Fruit fly (Drosophila melanogaster) whole organism, prepupa: ENCODE data around the gene slow.

Experiments
- CG10631 ChIP-seq: fragments of 200-800 bp; sonication (Bioruptor generic); optimal IDR thresholded peaks from 2 replicates; lab custom pipeline; 2016; ENCODE audit warnings: missing biosample characterization, missing genetic modification characterization
- CG10669 ChIP-seq: fragments of 200-800 bp; sonication (Bioruptor generic); optimal IDR thresholded peaks from 3 replicates; lab custom pipeline; 2018; ENCODE audit warnings: missing biosample characterization, mild to moderate bottlenecking, missing genetic modification characterization, moderate library complexity
- CG11294 ChIP-seq: fragments of 200-800 bp; sonication (Bioruptor generic); IDR thresholded peaks from 2 replicates; pipeline ENCODE4 v1.3.6; 2022; ENCODE audit warnings: missing biosample characterization, missing genetic modification characterization
- CG11762 ChIP-seq: fragments of 200-800 bp; sonication (Bioruptor generic); optimal IDR thresholded peaks from 3 replicates; lab custom pipeline; 2016; ENCODE audit warnings: missing biosample characterization, missing genetic modification characterization; ENCODE audit not compliant: insufficient read depth
- CG11902 ChIP-seq: fragments of 200-800 bp; sonication (Bioruptor generic); optimal IDR thresholded peaks from 3 replicates; lab custom pipeline; 2016; ENCODE audit warnings: missing biosample characterization, missing genetic modification characterization
- CG15336 ChIP-seq: fragments of 200-800 bp; sonication (Bioruptor generic); IDR thresholded peaks from 2 replicates; pipeline ENCODE4 v1.3.6; 2022; ENCODE audit warnings: missing biosample characterization, missing genetic modification characterization
- CG16779 ChIP-seq: fragments of 200-800 bp; sonication (Bioruptor generic); optimal IDR thresholded peaks from 3 replicates; lab custom pipeline; 2017; ENCODE audit warnings: missing biosample characterization, mild to moderate bottlenecking, missing genetic modification characterization
- CG3032 ChIP-seq: fragments of 200-800 bp; optimal IDR thresholded peaks from 2 replicates; lab custom pipeline; 2019; ENCODE audit warnings: missing biosample characterization, mild to moderate bottlenecking, missing genetic modification characterization, moderate library complexity
- CG32006 ChIP-seq: fragments of 200-800 bp; sonication (Bioruptor generic); optimal IDR thresholded peaks from 3 replicates; lab custom pipeline; 2017; ENCODE audit warnings: missing biosample characterization, mild to moderate bottlenecking, missing genetic modification characterization
- CG3919 ChIP-seq: fragments of 200-800 bp; sonication (Bioruptor generic); optimal IDR thresholded peaks from 3 replicates; lab custom pipeline; 2016; ENCODE audit warnings: missing biosample characterization, missing genetic modification characterization
- CG4318 ChIP-seq: fragments of 200-800 bp; sonication (Bioruptor generic); optimal IDR thresholded peaks from 3 replicates; lab custom pipeline; 2017; ENCODE audit warnings: missing biosample characterization, mild to moderate bottlenecking, missing genetic modification characterization
- CG6163 ChIP-seq: fragments of 200-800 bp; sonication (Bioruptor generic); IDR thresholded peaks from 3 replicates; pipeline ENCODE4 v1.3.6; 2022; ENCODE audit warnings: missing biosample characterization, missing genetic modification characterization
- CG6276 ChIP-seq: fragments of 200-800 bp; sonication (Bioruptor generic); optimal IDR thresholded peaks from 2 replicates; lab custom pipeline; 2017; ENCODE audit warnings: missing biosample characterization, mild to moderate bottlenecking, missing genetic modification characterization
- CG6808 ChIP-seq: fragments of 200-800 bp; sonication (Bioruptor generic); optimal IDR thresholded peaks from 3 replicates; lab custom pipeline; 2017; ENCODE audit warnings: missing biosample characterization, missing genetic modification characterization, mild to moderate bottlenecking, moderate library complexity, missing genetic modification reagents
- CG6854 ChIP-seq: fragments of 200-800 bp; sonication (Bioruptor generic); optimal IDR thresholded peaks from 2 replicates; lab custom pipeline; 2017; ENCODE audit warnings: missing biosample characterization, mild to moderate bottlenecking, missing genetic modification characterization
- CG7368 ChIP-seq: fragments of 200-800 bp; sonication (Bioruptor generic); optimal IDR thresholded peaks from 3 replicates; lab custom pipeline; 2016; ENCODE audit warnings: missing biosample characterization, missing genetic modification characterization
- CG8119 ChIP-seq: fragments of 200-800 bp; sonication (Bioruptor generic); IDR thresholded peaks from 3 replicates; pipeline ENCODE4 v1.3.6; 2022; ENCODE audit warnings: missing biosample characterization, missing genetic modification characterization
- CG8319 ChIP-seq: fragments of 200-800 bp; sonication (Bioruptor generic); optimal IDR thresholded peaks from 3 replicates; lab custom pipeline; 2016; ENCODE audit warnings: missing biosample characterization, missing genetic modification characterization
- CG9139 ChIP-seq: fragments of 200-800 bp; sonication (Bioruptor generic); optimal IDR thresholded peaks from 3 replicates; lab custom pipeline; 2017; ENCODE audit warnings: missing biosample characterization, mild to moderate bottlenecking, missing genetic modification characterization
- Eip75B ChIP-seq: fragments of 200-800 bp; sonication (Bioruptor generic); optimal IDR thresholded peaks from 3 replicates; lab custom pipeline; 2016; ENCODE audit warnings: missing biosample characterization, missing genetic modification characterization
- Eip78C ChIP-seq: fragments of 200-800 bp; sonication (Bioruptor generic); peaks from one replicate; lab custom pipeline; 2016; ENCODE audit warnings: missing biosample characterization, missing genetic modification characterization
- Ets21C ChIP-seq: fragments of 200-800 bp; sonication (Bioruptor generic); optimal IDR thresholded peaks from 3 replicates; lab custom pipeline; 2016; ENCODE audit warnings: missing biosample characterization, missing genetic modification characterization
- Ets96B ChIP-seq: fragments of 200-800 bp; optimal IDR thresholded peaks from 2 replicates; lab custom pipeline; 2019; ENCODE audit warnings: missing biosample characterization, mild to moderate bottlenecking, missing genetic modification characterization, moderate library complexity
- Gug ChIP-seq: fragments of 200-800 bp; sonication (Bioruptor generic); IDR thresholded peaks from 2 replicates; pipeline ENCODE4 v1.3.6; 2022; ENCODE audit warnings: missing biosample characterization, missing genetic modification characterization
- Hr38 ChIP-seq: sonication (Bioruptor generic); optimal IDR thresholded peaks from 2 replicates; lab custom pipeline; 2016; ENCODE audit warnings: missing biosample characterization, missing genetic modification characterization
- Hr39 ChIP-seq: fragments of 200-800 bp; sonication (Bioruptor generic); optimal IDR thresholded peaks from 2 replicates; lab custom pipeline; 2016; ENCODE audit warnings: missing biosample characterization, missing genetic modification characterization
- Hr4 ChIP-seq: fragments of 200-800 bp; sonication (Bioruptor generic); optimal IDR thresholded peaks from 3 replicates; lab custom pipeline; 2016; ENCODE audit warnings: missing biosample characterization, missing genetic modification characterization
- Lpt ChIP-seq: fragments of 200-800 bp; sonication (Bioruptor generic); optimal IDR thresholded peaks from 3 replicates; lab custom pipeline; 2016; ENCODE audit warnings: missing biosample characterization, missing genetic modification characterization
- Met ChIP-seq: fragments of 200-800 bp; sonication (Bioruptor generic); optimal IDR thresholded peaks from 3 replicates; lab custom pipeline; 2016; ENCODE audit warnings: missing biosample characterization, missing genetic modification characterization
- Sox14 ChIP-seq: fragments of 200-800 bp; sonication (Bioruptor generic); optimal IDR thresholded peaks from 3 replicates; lab custom pipeline; 2016; ENCODE audit warnings: missing biosample characterization, missing genetic modification characterization
- achi ChIP-seq: fragments of 200-800 bp; sonication (Bioruptor generic); optimal IDR thresholded peaks from 3 replicates; lab custom pipeline; 2016; ENCODE audit warnings: missing biosample characterization, missing genetic modification characterization
- acj6 ChIP-seq: fragments of 200-800 bp; sonication (Bioruptor generic); optimal IDR thresholded peaks from 3 replicates; lab custom pipeline; 2016; ENCODE audit warnings: missing biosample characterization, missing genetic modification characterization
- dac ChIP-seq: fragments of 200-800 bp; sonication (Bioruptor generic); optimal IDR thresholded peaks from 2 replicates; lab custom pipeline; 2017; ENCODE audit warnings: missing biosample characterization, mild to moderate bottlenecking, missing genetic modification characterization
- eg ChIP-seq: fragments of 200-800 bp; sonication (Bioruptor generic); IDR thresholded peaks from 3 replicates; pipeline ENCODE4 v1.3.6; 2022; ENCODE audit warnings: missing biosample characterization, missing genetic modification characterization
- fd59A ChIP-seq: fragments of 200-800 bp; sonication (Bioruptor generic); optimal IDR thresholded peaks from 2 replicates; lab custom pipeline; 2017; ENCODE audit warnings: missing biosample characterization, mild to moderate bottlenecking, missing genetic modification characterization, missing genetic modification reagents
- fd85E ChIP-seq: fragments of 200-800 bp; sonication (Bioruptor generic); optimal IDR thresholded peaks from 3 replicates; lab custom pipeline; 2016; ENCODE audit warnings: missing biosample characterization, missing genetic modification characterization
- fkh ChIP-seq: fragments of 200-800 bp; sonication (Bioruptor generic); optimal IDR thresholded peaks from 3 replicates; lab custom pipeline; 2017; ENCODE audit warnings: missing biosample characterization, mild to moderate bottlenecking, missing genetic modification characterization, moderate library complexity
- lz ChIP-seq: fragments of 200-800 bp; sonication (Bioruptor generic); optimal IDR thresholded peaks from 3 replicates; lab custom pipeline; 2016; ENCODE audit warnings: missing biosample characterization, missing genetic modification characterization
- net ChIP-seq: fragments of 200-800 bp; sonication (Bioruptor generic); optimal IDR thresholded peaks from 3 replicates; lab custom pipeline; 2016; ENCODE audit warnings: missing biosample characterization, missing genetic modification characterization
- pdm3 ChIP-seq: fragments of 200-800 bp; sonication (Bioruptor generic); optimal IDR thresholded peaks from 3 replicates; lab custom pipeline; 2016; ENCODE audit warnings: missing biosample characterization, missing genetic modification characterization
- salr ChIP-seq, 2 experiments: fragments of 200-800 bp; sonication (Bioruptor generic); optimal IDR thresholded peaks; 3 replicates each; lab custom pipeline; 2016 to 2018; ENCODE audit warnings: missing biosample characterization in 2 of 2, missing genetic modification characterization in 2 of 2, mild to moderate bottlenecking in 1 of 2
- spab ChIP-seq: fragments of 200-800 bp; sonication (Bioruptor generic); optimal IDR thresholded peaks from 2 replicates; lab custom pipeline; 2017; ENCODE audit warnings: missing biosample characterization, mild to moderate bottlenecking, missing genetic modification characterization, missing genetic modification reagents
- ss ChIP-seq, 2 experiments: fragments of 200-800 bp; sonication (Bioruptor generic); optimal IDR thresholded peaks; 2 replicates in 1 of 2; 3 replicates in 1 of 2; lab custom pipeline; 2017 to 2018; ENCODE audit warnings: mild to moderate bottlenecking in 2 of 2, missing biosample characterization in 2 of 2, missing genetic modification characterization in 2 of 2, moderate library complexity in 1 of 2
- svp ChIP-seq: fragments of 200-800 bp; sonication (Bioruptor generic); peaks from one replicate; lab custom pipeline; 2016; ENCODE audit warnings: missing biosample characterization, missing genetic modification characterization
- topi ChIP-seq: fragments of 200-800 bp; sonication (Bioruptor generic); optimal IDR thresholded peaks from 3 replicates; lab custom pipeline; 2016; ENCODE audit warnings: missing biosample characterization, missing genetic modification characterization
- vri ChIP-seq: fragments of 200-800 bp; sonication (Bioruptor generic); optimal IDR thresholded peaks from 3 replicates; lab custom pipeline; 2016; ENCODE audit warnings: missing biosample characterization, mild to moderate bottlenecking, missing genetic modification characterization

slow gene

DNA sequence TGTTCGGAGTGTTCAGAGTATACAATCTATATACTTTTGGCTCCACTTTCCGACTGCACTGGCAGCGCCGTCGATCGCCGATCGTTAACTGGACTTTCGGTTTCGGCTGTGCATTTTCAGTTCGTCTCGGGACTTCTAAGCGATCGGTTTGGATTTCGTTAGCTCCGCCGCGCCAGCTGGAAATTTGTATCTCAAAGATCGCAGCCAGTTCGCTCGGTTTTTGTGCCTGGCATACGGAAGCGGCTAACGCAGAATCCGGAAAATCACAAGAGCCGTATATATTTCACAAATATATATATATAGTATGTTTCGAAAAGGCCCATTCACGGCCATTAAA, at the start of gene slow (continued):
- no peak for TF ChIP-seq net (GFP tag; lab: Kevin White, UChicago)
- no peak for TF ChIP-seq dac (GFP tag; lab: Kevin White, UChicago)
- TF ChIP-seq svp (GFP tag; lab: Kevin White, UChicago), result peak; percentile 50
- no peak for TF ChIP-seq fkh (GFP tag; lab: Kevin White, UChicago)
- peak; percentile 61 for TF ChIP-seq CG6163 (GFP tag; lab: Robert Waterston, UW)
- TF ChIP-seq pdm3 (GFP tag; lab: Kevin White, UChicago), result no peak
- TF ChIP-seq CG4318 (GFP tag; lab: Kevin White, UChicago), result no peak

DNA sequence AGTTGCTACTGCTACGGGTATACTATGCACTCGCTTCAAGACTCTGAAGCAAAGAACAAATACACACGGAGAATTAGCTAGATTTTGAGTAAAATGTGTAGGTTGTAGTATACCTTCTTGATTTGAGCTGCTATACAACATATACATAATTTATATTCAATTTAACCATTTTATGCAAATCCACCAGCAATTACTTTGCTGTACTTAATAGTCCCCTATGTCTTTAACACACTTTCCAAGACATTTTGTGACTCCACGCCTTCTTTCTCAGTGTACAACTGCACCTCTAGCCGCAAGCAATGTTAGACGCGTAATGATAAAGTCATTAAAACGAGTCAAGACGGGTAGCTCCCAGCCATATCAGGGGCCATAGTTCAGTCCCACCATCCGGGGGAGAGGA, 47.7 kb upstream of the slow start:
- no peak for TF ChIP-seq CG10631 (GFP tag; lab: Kevin White, UChicago)
- TF ChIP-seq Ets21C (GFP tag; lab: Kevin White, UChicago), result no peak
- TF ChIP-seq acj6 (GFP tag; lab: Kevin White, UChicago), result no peak
- TF ChIP-seq CG8119 (GFP tag; lab: Robert Waterston, UW), result peak; percentile 55; the same call in 2 of the 3 replicates
- TF ChIP-seq CG6854 (GFP tag; lab: Kevin White, UChicago), result no peak
- TF ChIP-seq Hr39 (GFP tag; lab: Kevin White, UChicago), result no peak
- TF ChIP-seq CG9139 (GFP tag; lab: Kevin White, UChicago), result peak; percentile 46
- peak; percentile 10 for TF ChIP-seq Hr4
- no peak for TF ChIP-seq net (GFP tag; lab: Kevin White, UChicago)
- TF ChIP-seq eg (GFP tag; lab: Robert Waterston, UW), result peak; percentile 73
- no peak for TF ChIP-seq salr (GFP tag; optimal IDR thresholded peaks at IDR 0.05; lab: Kevin White, UChicago)
- TF ChIP-seq Eip78C (GFP tag; lab: Kevin White, UChicago), result peak; percentile 67
- no peak for TF ChIP-seq topi (GFP tag; lab: Kevin White, UChicago)
- peak; percentile 5 for TF ChIP-seq CG16779 (tag; lab: Kevin White, UChicago)
- no peak for TF ChIP-seq dac (GFP tag; lab: Kevin White, UChicago)
- TF ChIP-seq CG3032 (tag; lab: Kevin White, UChicago), result peak; percentile 39
- TF ChIP-seq CG6276 (GFP tag; lab: Kevin White, UChicago), result peak; percentile 88
- peak; percentile 28 for TF ChIP-seq CG11762 (GFP tag; lab: Kevin White, UChicago)
- peak in 1 of 2 experiments; percentile 10 for TF ChIP-seq ss (GFP tag; optimal IDR thresholded peaks at IDR 0.05; lab: Kevin White, UChicago)
- TF ChIP-seq CG4318 (GFP tag; lab: Kevin White, UChicago), result peak; percentile 31
- peak; percentile 24 for TF ChIP-seq CG7368 (GFP tag; lab: Kevin White, UChicago)
- TF ChIP-seq fd85E, result no peak
- TF ChIP-seq fd59A (GFP tag; lab: Kevin White, UChicago), result no peak
- TF ChIP-seq lz, result no peak
- TF ChIP-seq Sox14, result no peak
- TF ChIP-seq vri, result no peak
- peak; percentile 31 for TF ChIP-seq CG3919 (GFP tag; lab: Kevin White, UChicago)
- peak; percentile 64 for TF ChIP-seq CG32006
- peak; percentile 51 for TF ChIP-seq CG10669 (GFP tag; lab: Kevin White, UChicago)
- peak; percentile 11 for TF ChIP-seq Lpt (GFP tag; lab: Kevin White, UChicago)
- peak; percentile 74 for TF ChIP-seq CG15336 (GFP tag; lab: Robert Waterston, UW)
- no peak for TF ChIP-seq CG11902 (GFP tag; lab: Kevin White, UChicago)
- peak; percentile 14 for TF ChIP-seq pdm3 (GFP tag; lab: Kevin White, UChicago)
- TF ChIP-seq CG6808 (GFP tag; lab: Kevin White, UChicago), result peak; percentile 74
- TF ChIP-seq Eip75B (GFP tag; lab: Kevin White, UChicago), result no peak
- peak; percentile 46 for TF ChIP-seq Ets96B (tag; lab: Kevin White, UChicago)
- peak; percentile 47; the same call in 2 of the 3 replicates for TF ChIP-seq CG6163 (GFP tag; lab: Robert Waterston, UW)
- TF ChIP-seq CG8319, result no peak
- peak; percentile 57 for TF ChIP-seq spab
- TF ChIP-seq Gug, result peak; percentile 34; the same call in 1 of the 2 replicates
- TF ChIP-seq svp (GFP tag; lab: Kevin White, UChicago), result no peak
- no peak for TF ChIP-seq achi (GFP tag; lab: Kevin White, UChicago)
- TF ChIP-seq CG11294 (GFP tag; lab: Robert Waterston, UW), result 0 out of 2 replicates have a peak, but pooled peaks have one; percentile 26
- no peak for TF ChIP-seq Hr38 (GFP tag; lab: Kevin White, UChicago)
- TF ChIP-seq Met, result no peak
